Worm (Caenorhabditis elegans): ENCODE data around the gene C35B1.7.

C35B1.7 gene

DNA sequence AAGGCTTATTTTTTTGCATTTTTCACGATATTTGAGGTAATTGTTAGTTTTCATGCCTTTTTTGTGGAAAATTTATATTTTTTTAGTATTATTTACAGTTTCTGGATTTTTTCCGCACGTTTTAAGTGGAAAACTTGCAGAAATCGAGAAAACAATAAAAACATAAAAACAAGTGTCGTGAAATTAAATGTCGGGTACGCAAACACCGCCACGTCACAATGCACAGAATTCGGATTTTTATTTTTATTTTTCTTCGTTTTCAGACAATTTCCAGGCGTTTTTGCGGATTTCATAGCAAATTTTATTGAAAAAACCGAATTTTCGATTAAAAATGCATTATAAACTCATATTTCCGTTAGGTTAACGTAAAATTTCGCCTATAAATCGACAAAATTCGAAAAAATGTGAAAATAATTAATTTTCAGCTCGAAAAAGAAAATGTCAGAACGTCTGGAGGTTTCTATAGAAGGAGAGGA lies 23.0 kb upstream of the C35B1.7 start, which contains the start of gene C35B1.2:
TSS of gene C35B1.2 (plus strand) at position 426 of the 476 bp plus-strand sequence.
- no peak for TF ChIP-seq zip-5 (tag; optimal IDR thresholded peaks at IDR 0.05)
- TF ChIP-seq nfya-1 (tag; optimal IDR thresholded peaks at IDR 0.05), result no peak
- no peak for TF ChIP-seq ama-1 (optimal IDR thresholded peaks at IDR 0.05)
- no peak for TF ChIP-seq dve-1 (tag; optimal IDR thresholded peaks at IDR 0.05)
- TF ChIP-seq K09A11.1 (tag; optimal IDR thresholded peaks at IDR 0.05; ENCODE audit: insufficient read depth), result no peak
- TF ChIP-seq unc-86 (tag; optimal IDR thresholded peaks at IDR 0.05), result no peak
- no peak for TF ChIP-seq madf-2 (tag; optimal IDR thresholded peaks at IDR 0.05)
- TF ChIP-seq F13H6.1 (tag; optimal IDR thresholded peaks at IDR 0.05), result no peak
- TF ChIP-seq syd-9 (tag; optimal IDR thresholded peaks at IDR 0.05), result no peak
- TF ChIP-seq npax-4 (tag; optimal IDR thresholded peaks at IDR 0.05), result no peak
- TF ChIP-seq hlh-15 (tag; optimal IDR thresholded peaks at IDR 0.05), result no peak
- TF ChIP-seq unc-42 (tag; optimal IDR thresholded peaks at IDR 0.05), result no peak
- TF ChIP-seq ztf-16 (tag; optimal IDR thresholded peaks at IDR 0.05), result no peak
- TF ChIP-seq ceh-30 (tag; optimal IDR thresholded peaks at IDR 0.05), result no peak
- no peak for TF ChIP-seq C38D4.7 (GFP tag; optimal IDR thresholded peaks at IDR 0.05)
- TF ChIP-seq sox-4 (tag; optimal IDR thresholded peaks at IDR 0.05), result no peak
- TF ChIP-seq ceh-45 (GFP tag; IDR thresholded peaks at IDR 0.05), result no peak
- no peak for TF ChIP-seq ttx-3 (tag; optimal IDR thresholded peaks at IDR 0.05)
- TF ChIP-seq ceh-24 (tag; optimal IDR thresholded peaks at IDR 0.05), result no peak
- TF ChIP-seq ceh-19 (GFP tag; optimal IDR thresholded peaks at IDR 0.05), result no peak

DNA sequence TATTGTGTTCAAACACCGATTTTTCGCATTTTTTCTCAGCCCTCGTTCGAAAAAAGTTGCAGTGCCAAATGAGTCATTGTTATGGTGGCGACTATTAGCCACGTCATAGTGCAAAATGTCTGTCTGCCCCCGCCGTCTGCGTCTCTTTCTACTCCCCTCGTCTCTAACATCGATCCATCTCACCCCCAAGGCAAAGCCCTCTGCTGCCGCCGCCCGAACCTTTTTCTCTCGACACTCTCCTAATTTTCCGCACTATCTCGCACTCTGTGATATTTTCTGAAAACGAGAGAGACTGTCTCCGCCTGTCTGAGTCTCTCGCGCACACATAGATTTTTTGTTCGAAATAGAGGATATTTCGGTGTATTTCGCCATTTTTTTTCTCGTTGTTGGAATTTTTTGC lies 15.8 kb upstream of the C35B1.7 start:
- no peak for TF ChIP-seq che-1 (tag; optimal IDR thresholded peaks at IDR 0.05)
- no peak for TF ChIP-seq unc-86 (tag; optimal IDR thresholded peaks at IDR 0.05)
- no peak for TF ChIP-seq ceh-14 (tag; optimal IDR thresholded peaks at IDR 0.05)
- no peak for TF ChIP-seq ceh-45 (GFP tag; IDR thresholded peaks at IDR 0.05)
- no peak for TF ChIP-seq dmd-4 (tag; optimal IDR thresholded peaks at IDR 0.05; ENCODE audit: borderline replicate concordance)
- TF ChIP-seq syd-9 (tag; optimal IDR thresholded peaks at IDR 0.05), result no peak
- TF ChIP-seq elt-4 (tag; optimal IDR thresholded peaks at IDR 0.05), result no peak
- TF ChIP-seq pag-3 (tag; optimal IDR thresholded peaks at IDR 0.05; ENCODE audit: borderline replicate concordance), result no peak
- TF ChIP-seq ceh-31 (tag; optimal IDR thresholded peaks at IDR 0.05), result peak; percentile 66
- TF ChIP-seq sox-4 (tag; optimal IDR thresholded peaks at IDR 0.05), result no peak
- TF ChIP-seq fkh-10 (GFP tag; optimal IDR thresholded peaks at IDR 0.05), result no peak
- no peak for TF ChIP-seq ama-1 (optimal IDR thresholded peaks at IDR 0.05)
- TF ChIP-seq npax-4 (tag; optimal IDR thresholded peaks at IDR 0.05), result no peak
- no peak for TF ChIP-seq unc-3 (GFP tag; conservative IDR thresholded peaks at IDR 0.05)
- TF ChIP-seq unc-3 (tag; optimal IDR thresholded peaks at IDR 0.05), result no peak
- TF ChIP-seq unc-55 (GFP tag; optimal IDR thresholded peaks at IDR 0.05), result peak; percentile 8
- peak; percentile 17 for TF ChIP-seq ceh-2 (tag; optimal IDR thresholded peaks at IDR 0.05)
- peak; percentile 37 for TF ChIP-seq C08G9.2 (tag; optimal IDR thresholded peaks at IDR 0.05)
- TF ChIP-seq C38D4.7 (GFP tag; optimal IDR thresholded peaks at IDR 0.05), result no peak
- TF ChIP-seq tbx-7 (tag; optimal IDR thresholded peaks at IDR 0.05), result no peak
- no peak for TF ChIP-seq hlh-8 (tag; optimal IDR thresholded peaks at IDR 0.05)
- TF ChIP-seq Y22D7AL.16 (tag; optimal IDR thresholded peaks at IDR 0.05), result no peak
- TF ChIP-seq zip-5 (tag; optimal IDR thresholded peaks at IDR 0.05), result no peak
- no peak for TF ChIP-seq odd-2 (tag; optimal IDR thresholded peaks at IDR 0.05)
- TF ChIP-seq nhr-232 (tag; optimal IDR thresholded peaks at IDR 0.05), result no peak
- TF ChIP-seq ztf-16 (tag; optimal IDR thresholded peaks at IDR 0.05), result no peak
- no peak for TF ChIP-seq lim-6 (tag; optimal IDR thresholded peaks at IDR 0.05)
- TF ChIP-seq gmeb-2 (tag; optimal IDR thresholded peaks at IDR 0.05), result no peak
- no peak for TF ChIP-seq mec-3 (tag; optimal IDR thresholded peaks at IDR 0.05; ENCODE audit: borderline replicate concordance)
- TF ChIP-seq ref-2 (tag; optimal IDR thresholded peaks at IDR 0.05), result no peak
- peak; percentile 74 for TF ChIP-seq nfya-1 (tag; optimal IDR thresholded peaks at IDR 0.05)
- no peak for TF ChIP-seq ceh-19 (GFP tag; optimal IDR thresholded peaks at IDR 0.05)
- no peak for TF ChIP-seq K09A11.1 (tag; optimal IDR thresholded peaks at IDR 0.05; ENCODE audit: insufficient read depth)
- TF ChIP-seq madf-2 (tag; optimal IDR thresholded peaks at IDR 0.05), result no peak
- no peak for TF ChIP-seq lin-11 (tag; optimal IDR thresholded peaks at IDR 0.05)
- TF ChIP-seq ttx-3 (tag; optimal IDR thresholded peaks at IDR 0.05), result no peak
- no peak for TF ChIP-seq pax-1 (tag; optimal IDR thresholded peaks at IDR 0.05)
- TF ChIP-seq ceh-48 (tag; optimal IDR thresholded peaks at IDR 0.05), result peak; percentile 22
- TF ChIP-seq ceh-18 (tag; optimal IDR thresholded peaks at IDR 0.05), result peak; percentile 73
- TF ChIP-seq ahr-1 (tag; optimal IDR thresholded peaks at IDR 0.05), result no peak
- no peak for TF ChIP-seq nhr-11 (tag; optimal IDR thresholded peaks at IDR 0.05)
- no peak for TF ChIP-seq elt-2 (tag; optimal IDR thresholded peaks at IDR 0.05)
- peak; percentile 17 for TF ChIP-seq unc-42 (tag; optimal IDR thresholded peaks at IDR 0.05)
- no peak for TF ChIP-seq pat-9 (tag; optimal IDR thresholded peaks at IDR 0.05)
- peak; percentile 27 for TF ChIP-seq ceh-34 (tag; optimal IDR thresholded peaks at IDR 0.05)
